Worm (Caenorhabditis elegans): ENCODE data around the gene grl-23.

grl-23 gene

DNA sequence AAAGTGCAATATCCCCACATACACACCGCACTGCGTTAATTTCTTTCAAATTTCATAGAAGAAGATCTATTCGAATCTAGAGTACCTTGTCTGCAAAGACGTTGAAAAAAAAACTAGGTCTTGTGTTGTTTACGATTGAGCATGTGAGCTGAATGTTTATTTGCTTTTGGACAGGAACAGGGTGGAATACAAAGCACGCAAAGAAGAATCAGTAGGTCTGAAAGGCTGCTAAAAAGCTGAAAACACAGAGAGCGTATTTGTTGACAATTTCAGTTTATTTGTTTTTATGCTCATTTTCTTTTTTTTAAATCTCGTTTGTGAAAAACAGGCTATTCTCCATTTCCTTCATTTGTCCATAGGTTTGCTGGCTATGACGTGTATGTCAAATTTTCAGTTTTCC, 41.8 kb downstream of the grl-23 start:
- no peak for TF ChIP-seq unc-62 (GFP tag; optimal IDR thresholded peaks at IDR 0.05)
- TF ChIP-seq aha-1 (tag; optimal IDR thresholded peaks at IDR 0.05): no peak
- TF ChIP-seq ces-1 (GFP tag; optimal IDR thresholded peaks at IDR 0.05): no peak
- no peak for TF ChIP-seq mef-2 (tag; optimal IDR thresholded peaks at IDR 0.05)
- no peak for TF ChIP-seq elt-3 (tag; optimal IDR thresholded peaks at IDR 0.05)
- no peak for TF ChIP-seq sup-37 (GFP tag; optimal IDR thresholded peaks at IDR 0.05)
- TF ChIP-seq zag-1 (tag; optimal IDR thresholded peaks at IDR 0.05): no peak
- TF ChIP-seq ceh-88 (GFP tag; IDR thresholded peaks at IDR 0.05): no peak
- TF ChIP-seq alr-1 (tag; optimal IDR thresholded peaks at IDR 0.05; ENCODE audit: borderline replicate concordance): no peak
- no peak for TF ChIP-seq nhr-85 (tag)
- TF ChIP-seq nhr-19 (GFP tag; conservative IDR thresholded peaks at IDR 0.05): no peak
- no peak for TF ChIP-seq pqm-1 (tag; optimal IDR thresholded peaks at IDR 0.05)
- TF ChIP-seq blmp-1 (tag; optimal IDR thresholded peaks at IDR 0.05): no peak

DNA sequence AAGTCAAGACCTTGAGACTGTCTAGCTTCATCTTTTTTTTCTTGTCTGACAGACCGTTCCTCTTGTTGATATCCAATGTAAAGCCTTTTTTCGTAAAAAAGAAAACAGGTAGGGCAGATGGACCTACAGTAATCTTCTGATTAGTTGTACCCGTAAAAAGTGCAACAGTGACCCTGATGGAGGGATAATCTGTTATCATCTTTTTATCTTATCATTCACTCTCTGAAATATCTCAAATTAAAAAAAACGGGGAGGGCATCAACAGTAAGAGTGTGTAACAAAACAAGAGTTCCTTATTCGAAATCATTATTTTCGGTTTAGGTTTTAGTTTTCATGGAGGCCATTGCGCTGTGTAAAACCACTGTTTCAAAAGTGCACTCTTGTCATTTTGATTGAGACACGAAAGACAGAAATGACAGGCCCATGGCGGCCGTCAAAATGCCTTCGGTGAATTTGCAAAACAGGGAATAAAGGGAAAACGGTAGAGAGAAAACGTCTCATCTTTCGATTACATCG, 43.0 kb downstream of the grl-23 start:
- TF ChIP-seq nhr-85 (tag): peak; percentile 75
- no peak for TF ChIP-seq lin-13 (GFP tag; optimal IDR thresholded peaks at IDR 0.05)
- TF ChIP-seq pqm-1 (tag; optimal IDR thresholded peaks at IDR 0.05): no peak
- no peak for TF ChIP-seq nhr-71 (tag; optimal IDR thresholded peaks at IDR 0.05)
- TF ChIP-seq nhr-12 (tag; optimal IDR thresholded peaks at IDR 0.05): no peak
- TF ChIP-seq efl-1 (optimal IDR thresholded peaks at IDR 0.05): no peak
- TF ChIP-seq efl-1 (GFP tag; optimal IDR thresholded peaks at IDR 0.05 in 1 of 2): peak in 1 of 2 experiments; percentile 22
- TF ChIP-seq blmp-1 (tag; optimal IDR thresholded peaks at IDR 0.05): peak; percentile 92
- TF ChIP-seq ceh-90 (tag; optimal IDR thresholded peaks at IDR 0.05): no peak
- no peak for TF ChIP-seq ceh-63 (GFP tag; optimal IDR thresholded peaks at IDR 0.05)
- TF ChIP-seq nhr-20 (tag; optimal IDR thresholded peaks at IDR 0.05): peak; percentile 23
- TF ChIP-seq unc-62 (GFP tag; optimal IDR thresholded peaks at IDR 0.05): no peak
- TF ChIP-seq nhr-84 (tag; optimal IDR thresholded peaks at IDR 0.05): no peak
- no peak for TF ChIP-seq nhr-237 (tag; optimal IDR thresholded peaks at IDR 0.05)
- TF ChIP-seq mdl-1 (tag; optimal IDR thresholded peaks at IDR 0.05): no peak
- TF ChIP-seq rnt-1 (tag; optimal IDR thresholded peaks at IDR 0.05): peak; percentile 7
- TF ChIP-seq jun-1 (tag; optimal IDR thresholded peaks at IDR 0.05): no peak
- TF ChIP-seq nhr-11 (tag; optimal IDR thresholded peaks at IDR 0.05): no peak
- no peak for TF ChIP-seq lin-39 (tag; optimal IDR thresholded peaks at IDR 0.05)
- peak in 5 of 6 experiments; percentile 63 to 86 (median 80) for TF ChIP-seq elt-3 (tag; optimal IDR thresholded peaks at IDR 0.05)
- TF ChIP-seq ztf-4 (tag; optimal IDR thresholded peaks at IDR 0.05): no peak
- TF ChIP-seq fkh-10 (GFP tag; optimal IDR thresholded peaks at IDR 0.05): no peak
- no peak for TF ChIP-seq fkh-4 (tag; optimal IDR thresholded peaks at IDR 0.05; ENCODE audit: borderline replicate concordance)
- TF ChIP-seq mab-9 (GFP tag; IDR thresholded peaks at IDR 0.05): no peak
- TF ChIP-seq tbx-2 (tag; optimal IDR thresholded peaks at IDR 0.05): no peak
- TF ChIP-seq lin-14 (GFP tag; optimal IDR thresholded peaks at IDR 0.05): peak; percentile 49
- TF ChIP-seq nhr-90 (tag; optimal IDR thresholded peaks at IDR 0.05; ENCODE audit: poor library complexity): no peak
- no peak for TF ChIP-seq ceh-8 (GFP tag; optimal IDR thresholded peaks at IDR 0.05)
- no peak for TF ChIP-seq vab-15 (tag; optimal IDR thresholded peaks at IDR 0.05)
- no peak for TF ChIP-seq nhr-77 (tag; optimal IDR thresholded peaks at IDR 0.05)
- no peak for TF ChIP-seq grh-1 (GFP tag; IDR thresholded peaks at IDR 0.05)

DNA sequence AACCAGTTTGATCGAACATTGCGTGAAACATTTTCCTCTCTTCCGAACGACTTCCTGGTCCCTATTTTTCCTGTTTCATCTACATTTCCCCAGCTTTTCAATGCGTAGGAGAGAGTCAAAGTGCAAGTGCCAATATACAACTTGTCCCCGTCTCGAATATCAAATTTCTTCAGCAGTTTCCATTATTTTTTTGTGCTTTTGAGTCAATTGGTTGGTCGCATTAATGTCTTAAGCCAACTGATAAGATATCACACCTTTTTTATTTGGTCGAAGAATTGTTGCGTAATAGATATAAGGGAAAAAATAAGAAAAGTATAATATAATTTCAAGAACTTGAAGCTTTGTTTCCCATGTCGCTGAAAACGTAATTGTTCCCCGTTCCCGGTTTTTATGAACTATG, 44.3 kb downstream of the grl-23 start:
- TF ChIP-seq elt-2 (tag; optimal IDR thresholded peaks at IDR 0.05): peak; percentile 57
- TF ChIP-seq fkh-4 (tag; optimal IDR thresholded peaks at IDR 0.05; ENCODE audit: borderline replicate concordance): no peak
